Worm (Caenorhabditis elegans): Measurements from ENCODE around the gene fbxc-15.

Gene fbxc-15

ce11 chrII:938549-938948 is 40.7 kb upstream of the fbxc-15 start, which contains the start of gene R07C3.3:
Gene R07C3.3, plus strand, starts transcription at chrII:938849.
- TF ChIP-seq tlf-1 (GFP tag; optimal IDR thresholded peaks at IDR 0.05) (no peak), mcd-1 (GFP tag; IDR thresholded peaks at IDR 0.05) (no peak), cebp-2 (GFP tag; IDR thresholded peaks at IDR 0.05) (no peak), tbp1 (GFP tag; optimal IDR thresholded peaks at IDR 0.05) (no peak), ztf-6 (GFP tag; IDR thresholded peaks at IDR 0.05) (no peak), attf-3 (GFP tag; conservative IDR thresholded peaks at IDR 0.05) (no peak), egl-18 (GFP tag; IDR thresholded peaks at IDR 0.05) (no peak), let-607 (tag; optimal IDR thresholded peaks at IDR 0.05) (no peak), lin-35 (GFP tag; optimal IDR thresholded peaks at IDR 0.05) (no peak), ceh-27 (GFP tag; optimal IDR thresholded peaks at IDR 0.05) (no peak), aptf-2 (GFP tag; conservative IDR thresholded peaks at IDR 0.05) (no peak)

ce11 chrII:940779-941178 is 38.4 kb upstream of the fbxc-15 start, which contains the start of gene fbxc-36:
Gene fbxc-36, plus strand, starts transcription at chrII:940983.
- TF ChIP-seq ceh-40 (GFP tag; IDR thresholded peaks at IDR 0.05): no peak
- no peak for TF ChIP-seq madf-3 (GFP tag; IDR thresholded peaks at IDR 0.05)

- TF ChIP-seq F37B4.10 (GFP tag; IDR thresholded peaks at IDR 0.05): 0 out of 2 replicates have a peak, but pooled peaks have one; percentile 23
- no peak for TF ChIP-seq Y53F4B.3 (GFP tag; IDR thresholded peaks at IDR 0.05)
- TF ChIP-seq ekl-4 (GFP tag; IDR thresholded peaks at IDR 0.05): no peak
- TF ChIP-seq ccch-3 (GFP tag; optimal IDR thresholded peaks at IDR 0.05): no peak
- no peak for TF ChIP-seq rcor-1 (GFP tag; IDR thresholded peaks at IDR 0.05)
- peak; percentile 70 for TF ChIP-seq nhr-80 (tag; optimal IDR thresholded peaks at IDR 0.05)
- TF ChIP-seq nhr-179 (tag; optimal IDR thresholded peaks at IDR 0.05): no peak
- no peak for TF ChIP-seq B0261.1 (tag; optimal IDR thresholded peaks at IDR 0.05)
- TF ChIP-seq somi-1 (GFP tag; optimal IDR thresholded peaks at IDR 0.05): no peak
- TF ChIP-seq athp-1 (tag; optimal IDR thresholded peaks at IDR 0.05): no peak
Measured at ce11 chrII:943773-944172, 35.5 kb upstream of the fbxc-15 start, which contains the start of gene clec-43. Gene clec-43, plus strand, starts transcription at chrII:944066.

- no peak for TF ChIP-seq ztf-22 (GFP tag; optimal IDR thresholded peaks at IDR 0.05)
- TF ChIP-seq attf-3 (GFP tag; conservative IDR thresholded peaks at IDR 0.05): no peak
- no peak for TF ChIP-seq nfya-1 (tag; optimal IDR thresholded peaks at IDR 0.05; ENCODE audit: borderline replicate concordance, insufficient read depth)
- TF ChIP-seq rcor-1 (GFP tag; IDR thresholded peaks at IDR 0.05): no peak
- TF ChIP-seq F22D6.2 (tag; optimal IDR thresholded peaks at IDR 0.05): no peak
- TF ChIP-seq tbx-9 (tag; optimal IDR thresholded peaks at IDR 0.05; ENCODE audit: borderline replicate concordance): no peak
- no peak for TF ChIP-seq somi-1 (GFP tag; optimal IDR thresholded peaks at IDR 0.05)
- no peak for TF ChIP-seq F49E8.2 (tag; optimal IDR thresholded peaks at IDR 0.05; ENCODE audit: insufficient read depth)
- no peak for TF ChIP-seq mcd-1 (GFP tag; IDR thresholded peaks at IDR 0.05)
- TF ChIP-seq gei-17 (GFP tag; optimal IDR thresholded peaks at IDR 0.05): no peak
- TF ChIP-seq egrh-3 (GFP tag; IDR thresholded peaks at IDR 0.05): no peak
- no peak for TF ChIP-seq madf-10 (tag; optimal IDR thresholded peaks at IDR 0.05)
- no peak for TF ChIP-seq F52B5.7 (tag; optimal IDR thresholded peaks at IDR 0.05)
- TF ChIP-seq lag-1 (GFP tag; IDR thresholded peaks at IDR 0.05): no peak
Measured at ce11 chrII:948091-948490, 31.1 kb upstream of the fbxc-15 start, which contains the start of gene fbxc-32. Gene fbxc-32, minus strand, starts transcription at chrII:948191.

ce11 chrII:950374-950773 is 28.8 kb upstream of the fbxc-15 start:
- TF ChIP-seq ccch-3 (GFP tag; optimal IDR thresholded peaks at IDR 0.05) (no peak), nhr-80 (tag; optimal IDR thresholded peaks at IDR 0.05) (no peak), ceh-40 (GFP tag; IDR thresholded peaks at IDR 0.05) (no peak), cebp-1 (GFP tag; IDR thresholded peaks at IDR 0.05) (peak; percentile 68), cebp-1 (tag; optimal IDR thresholded peaks at IDR 0.05) (peak; percentile 91), madf-3 (GFP tag; IDR thresholded peaks at IDR 0.05) (0 out of 2 replicates have a peak, but pooled peaks have one; percentile 41), F39B2.1 (GFP tag; IDR thresholded peaks at IDR 0.05) (no peak)

Measured in whole organism, young adult.